Worm (Caenorhabditis elegans) whole organism, early embryonic: ENCODE data around the gene C46A5.6.

Experiments used
- F13C5.2 ChIP-seq: sonication (generic microtip); optimal IDR thresholded peaks from 2 replicates; lab custom pipeline; 2017; ENCODE audit warnings: mild to moderate bottlenecking, missing genetic modification characterization, inconsistent platforms, missing compliant biosample characterization
- aly-1 ChIP-seq: sonication (generic microtip); optimal IDR thresholded peaks from 2 replicates; lab custom pipeline; 2016; ENCODE audit warnings: missing genetic modification characterization, missing compliant biosample characterization
- ama-1 ChIP-seq: fragments of 150-350 bp; optimal IDR thresholded peaks from 2 replicates; lab custom pipeline; 2014
- ceh-13 ChIP-seq: fragments of 200-800 bp; sonication (Bioruptor generic); optimal IDR thresholded peaks from 2 replicates; lab custom pipeline; 2018; ENCODE audit warnings: mild to moderate bottlenecking, missing genetic modification characterization, missing compliant biosample characterization
- ceh-36 ChIP-seq: sonication (generic microtip); optimal IDR thresholded peaks from 2 replicates; lab custom pipeline; 2016; ENCODE audit warnings: missing genetic modification characterization, inconsistent platforms, missing compliant biosample characterization
- ets-7 ChIP-seq: sonication (generic microtip); optimal IDR thresholded peaks from 2 replicates; lab custom pipeline; 2016; ENCODE audit warnings: missing genotype, missing genetic modification characterization, missing compliant biosample characterization
- hmbx-1 ChIP-seq: sonication (generic microtip); optimal IDR thresholded peaks from 2 replicates; lab custom pipeline; 2016; ENCODE audit warnings: mild to moderate bottlenecking, missing genetic modification characterization, missing compliant biosample characterization
- hmg-4 ChIP-seq: fragments of 200-800 bp; sonication (Bioruptor generic); optimal IDR thresholded peaks from 2 replicates; lab custom pipeline; 2018; ENCODE audit warnings: mild to moderate bottlenecking, missing genetic modification characterization, missing compliant biosample characterization
- hnd-1 ChIP-seq: sonication (generic microtip); optimal IDR thresholded peaks from 2 replicates; lab custom pipeline; 2016; ENCODE audit warnings: missing genetic modification characterization, missing compliant biosample characterization
- pes-1 ChIP-seq: fragments of 200-800 bp; sonication (Bioruptor generic); IDR thresholded peaks from 2 replicates; pipeline ENCODE4 v1.3.6; 2022; ENCODE audit warnings: missing genetic modification reagents, missing genetic modification characterization, missing compliant biosample characterization
- sea-1 ChIP-seq: fragments of 200-800 bp; sonication (Bioruptor generic); conservative IDR thresholded peaks from 2 replicates; pipeline ENCODE4 v1.3.6; 2022; ENCODE audit warnings: missing genetic modification characterization, missing compliant biosample characterization
- tbx-11 ChIP-seq: fragments of 200-800 bp; sonication (Bioruptor generic); IDR thresholded peaks from 2 replicates; pipeline ENCODE4 v1.3.6; 2022; ENCODE audit warnings: missing genetic modification characterization, missing compliant biosample characterization
- tbx-37 ChIP-seq: fragments of 200-800 bp; sonication (Bioruptor generic); conservative IDR thresholded peaks from 2 replicates; pipeline ENCODE4 v1.3.6; 2022; ENCODE audit warnings: missing genetic modification reagents, missing genetic modification characterization, missing compliant biosample characterization

DNA sequence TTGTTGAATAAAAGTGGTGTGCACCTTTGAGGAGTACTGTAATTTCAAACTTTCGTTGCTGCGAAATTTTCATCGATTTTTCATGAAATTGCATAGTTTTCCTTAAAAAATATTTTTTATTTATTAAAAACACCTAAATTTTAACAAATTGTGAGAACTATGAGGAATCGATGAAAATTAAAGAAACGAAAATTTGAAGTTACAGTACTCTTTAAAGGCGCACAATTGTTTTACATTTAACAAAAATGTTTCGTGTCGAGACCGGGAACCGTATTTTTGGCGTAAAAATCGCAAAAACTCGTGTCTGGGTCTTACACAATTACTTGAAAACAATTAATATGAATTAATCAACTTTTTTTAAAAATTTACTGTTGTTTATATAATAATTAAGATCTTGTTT, 6.5 kb upstream of the C46A5.6 start, which contains the start of gene rdl-1:
- TF ChIP-seq ets-7 (tag; lab: Kevin White, UChicago), result no peak
- TF ChIP-seq tbx-37, result no peak
- no peak for TF ChIP-seq sea-1 (GFP tag; lab: Robert Waterston, UW)
- no peak for TF ChIP-seq hnd-1 (tag; lab: Kevin White, UChicago)
- TF ChIP-seq ceh-36 (tag; lab: Kevin White, UChicago), result no peak
- TF ChIP-seq ama-1 (lab: Kevin White, UChicago), result no peak
- TF ChIP-seq ceh-13 (GFP tag; lab: Kevin White, UChicago), result no peak
- TF ChIP-seq hmbx-1 (tag; lab: Kevin White, UChicago), result no peak
- no peak for TF ChIP-seq aly-1 (tag; lab: Kevin White, UChicago)
- TF ChIP-seq hmg-4 (GFP tag; lab: Kevin White, UChicago), result no peak
- no peak for TF ChIP-seq tbx-11 (GFP tag; lab: Robert Waterston, UW)
- no peak for TF ChIP-seq F13C5.2 (tag; lab: Kevin White, UChicago)
- no peak for TF ChIP-seq pes-1 (GFP tag; lab: Robert Waterston, UW)
